Fruit fly (Drosophila melanogaster) whole organism, embryonic: ENCODE results near the gene CG33723.

ENCODE experiments used
- Antp ChIP-seq: fragments of 200-800 bp; sonication (Bioruptor generic); optimal IDR thresholded peaks from 3 replicates; lab custom pipeline; 2016; ENCODE audit warnings: missing biosample characterization, missing genetic modification characterization
- BtbVII ChIP-seq: fragments of 200-800 bp; sonication (Bioruptor generic); optimal IDR thresholded peaks from 3 replicates; lab custom pipeline; 2017; ENCODE audit warnings: missing biosample characterization, mild to moderate bottlenecking, missing genetic modification characterization
- CG10267 ChIP-seq: fragments of 200-800 bp; sonication (Bioruptor generic); optimal IDR thresholded peaks from 2 replicates; lab custom pipeline; 2018; ENCODE audit warnings: missing biosample characterization, mild to moderate bottlenecking, missing genetic modification characterization, moderate library complexity
- CG12391 ChIP-seq: fragments of 200-800 bp; sonication (Bioruptor generic); optimal IDR thresholded peaks from 3 replicates; lab custom pipeline; 2018; ENCODE audit warnings: missing biosample characterization, mild to moderate bottlenecking, missing genetic modification characterization, moderate library complexity
- CG12744 ChIP-seq: fragments of 200-800 bp; sonication (Bioruptor generic); optimal IDR thresholded peaks from 2 replicates; lab custom pipeline; 2016; ENCODE audit warnings: missing biosample characterization, missing genetic modification characterization
- CG13775 ChIP-seq: fragments of 200-800 bp; sonication (Bioruptor generic); optimal IDR thresholded peaks from 3 replicates; lab custom pipeline; 2017; ENCODE audit warnings: missing biosample characterization, mild to moderate bottlenecking, missing genetic modification characterization
- CG13894 ChIP-seq: fragments of 200-800 bp; sonication (Bioruptor generic); optimal IDR thresholded peaks from 3 replicates; lab custom pipeline; 2018; ENCODE audit warnings: missing biosample characterization, mild to moderate bottlenecking, missing genetic modification characterization, moderate library complexity
- CG14441 ChIP-seq: fragments of 200-800 bp; sonication (Bioruptor generic); IDR thresholded peaks from 2 replicates; pipeline ENCODE4 v1.3.6; 2022; ENCODE audit warnings: missing biosample characterization, missing genetic modification characterization
- CG15269 ChIP-seq: fragments of 200-800 bp; sonication (Bioruptor generic); optimal IDR thresholded peaks from 2 replicates; lab custom pipeline; 2018; ENCODE audit warnings: missing biosample characterization, mild to moderate bottlenecking, missing genetic modification characterization, moderate library complexity
- CG18476 ChIP-seq: fragments of 200-800 bp; sonication (Bioruptor generic); optimal IDR thresholded peaks from 2 replicates; lab custom pipeline; 2016; ENCODE audit warnings: missing biosample characterization, mild to moderate bottlenecking, missing genetic modification characterization
- CG2875 ChIP-seq: fragments of 200-800 bp; sonication (Bioruptor generic); optimal IDR thresholded peaks from 2 replicates; lab custom pipeline; 2017; ENCODE audit warnings: missing biosample characterization, mild to moderate bottlenecking, missing genetic modification characterization, missing genetic modification reagents
- CG4328 ChIP-seq: fragments of 200-800 bp; sonication (Bioruptor generic); optimal IDR thresholded peaks from 3 replicates; lab custom pipeline; 2017; ENCODE audit warnings: missing biosample characterization, missing genetic modification reagents, missing genetic modification characterization
- CG4404 ChIP-seq: fragments of 200-800 bp; sonication (Bioruptor generic); IDR thresholded peaks from 2 replicates; pipeline ENCODE4 v1.3.6; 2022; ENCODE audit warnings: missing biosample characterization, missing genetic modification characterization
- CG5953 ChIP-seq: fragments of 200-800 bp; sonication (Bioruptor generic); IDR thresholded peaks from 2 replicates; pipeline ENCODE4 v1.3.6; 2022; ENCODE audit warnings: missing biosample characterization, missing genetic modification characterization
- CG6791 ChIP-seq: fragments of 200-800 bp; sonication (Bioruptor generic); IDR thresholded peaks from 3 replicates; pipeline ENCODE4 v1.3.6; 2022; ENCODE audit warnings: missing biosample characterization, missing genetic modification characterization; ENCODE audit not compliant: partially characterized antibody
- CG7372 ChIP-seq: fragments of 200-800 bp; sonication (Bioruptor generic); IDR thresholded peaks from 2 replicates; pipeline ENCODE4 v1.3.6; 2022; ENCODE audit warnings: missing biosample characterization, missing genetic modification characterization
- CG7963 ChIP-seq: fragments of 200-800 bp; sonication (Bioruptor generic); IDR thresholded peaks from 3 replicates; pipeline ENCODE4 v1.3.6; 2022; ENCODE audit warnings: missing biosample characterization, missing genetic modification characterization; ENCODE audit not compliant: partially characterized antibody
- CG8281 ChIP-seq: fragments of 200-800 bp; sonication (Bioruptor generic); optimal IDR thresholded peaks from 2 replicates; lab custom pipeline; 2018; ENCODE audit warnings: missing biosample characterization, mild to moderate bottlenecking, missing genetic modification characterization, moderate library complexity
- CG8388 ChIP-seq: fragments of 200-800 bp; sonication (Bioruptor generic); optimal IDR thresholded peaks from 2 replicates; lab custom pipeline; 2019; ENCODE audit warnings: missing biosample characterization, mild to moderate bottlenecking, missing genetic modification characterization, moderate library complexity
- CG8924 ChIP-seq: fragments of 200-800 bp; optimal IDR thresholded peaks from 3 replicates; lab custom pipeline; 2019; ENCODE audit warnings: missing biosample characterization, mild to moderate bottlenecking, missing genetic modification characterization, moderate library complexity
- CG9797 ChIP-seq: fragments of 200-800 bp; sonication (Bioruptor generic); optimal IDR thresholded peaks from 3 replicates; lab custom pipeline; 2018; ENCODE audit warnings: missing biosample characterization, mild to moderate bottlenecking, missing genetic modification characterization
- D ChIP-seq, 2 experiments: fragments of 200-800 bp in 1 of 2; fragments of >200 bp in 1 of 2; sonication (Bioruptor generic) in 1 of 2; optimal IDR thresholded peaks; 2 replicates in 1 of 2; 3 replicates in 1 of 2; lab custom pipeline; 2017; ENCODE audit warnings: mild to moderate bottlenecking in 1 of 2, missing biosample characterization in 1 of 2, missing genetic modification characterization in 1 of 2, missing genetic modification reagents in 1 of 2
- Dad ChIP-seq: fragments of 200-800 bp; sonication (Bioruptor generic); optimal IDR thresholded peaks from 3 replicates; lab custom pipeline; 2016; ENCODE audit warnings: missing biosample characterization, missing genetic modification characterization
- Drgx ChIP-seq: fragments of 200-800 bp; sonication (Bioruptor generic); IDR thresholded peaks from 2 replicates; pipeline ENCODE4 v1.3.6; 2022; ENCODE audit warnings: missing biosample characterization, missing genetic modification characterization
- Ets65A ChIP-seq: fragments of 200-800 bp; sonication (Bioruptor generic); peaks from one replicate; lab custom pipeline; 2016; ENCODE audit warnings: missing biosample characterization, missing genetic modification characterization
- HLH3B ChIP-seq: fragments of 200-800 bp; sonication (Bioruptor generic); IDR thresholded peaks from 2 replicates; pipeline ENCODE4 v1.3.6; 2022; ENCODE audit warnings: missing biosample characterization, missing genetic modification characterization
- Hey ChIP-seq: fragments of 200-800 bp; sonication (Bioruptor generic); optimal IDR thresholded peaks from 3 replicates; lab custom pipeline; 2018; ENCODE audit warnings: missing biosample characterization, mild to moderate bottlenecking, missing genetic modification characterization
- Hr39 ChIP-seq: fragments of >200 bp; optimal IDR thresholded peaks from 2 replicates; lab custom pipeline; 2017
- Hr51 ChIP-seq, 2 experiments: fragments of 200-800 bp; sonication (Bioruptor generic); optimal IDR thresholded peaks; 2 replicates in 1 of 2; 3 replicates in 1 of 2; lab custom pipeline; 2016 to 2018; ENCODE audit warnings: missing biosample characterization in 2 of 2, missing genetic modification characterization in 2 of 2, mild to moderate bottlenecking in 1 of 2, moderate library complexity in 1 of 2
- Hr78 ChIP-seq, 2 experiments: fragments of 200-800 bp in 1 of 2; fragments of >200 bp in 1 of 2; sonication (Bioruptor generic) in 1 of 2; optimal IDR thresholded peaks; 2 replicates each; lab custom pipeline; 2017 to 2019; ENCODE audit warnings: missing biosample characterization in 2 of 2, missing genetic modification characterization in 2 of 2, mild to moderate bottlenecking in 1 of 2, moderate library complexity in 1 of 2
- Neu2 ChIP-seq: fragments of 200-800 bp; sonication (Bioruptor generic); optimal IDR thresholded peaks from 3 replicates; lab custom pipeline; 2016; ENCODE audit warnings: missing biosample characterization, missing genetic modification characterization, borderline replicate concordance
- Poxn ChIP-seq: fragments of 200-800 bp; sonication (Bioruptor generic); IDR thresholded peaks from 2 replicates; pipeline ENCODE4 v1.3.6; 2022; ENCODE audit warnings: missing biosample characterization, missing genetic modification characterization
- Rx ChIP-seq: fragments of 200-800 bp; sonication (Bioruptor generic); IDR thresholded peaks from 2 replicates; pipeline ENCODE4 v1.3.6; 2022; ENCODE audit warnings: missing biosample characterization, missing genetic modification characterization
- Sin3A ChIP-seq: fragments of >200 bp; optimal IDR thresholded peaks from 2 replicates; lab custom pipeline; 2018
- Xbp1 ChIP-seq: fragments of 200-800 bp; sonication (Bioruptor generic); optimal IDR thresholded peaks from 3 replicates; lab custom pipeline; 2016; ENCODE audit warnings: missing biosample characterization, mild to moderate bottlenecking, missing genetic modification characterization
- dmrt99B ChIP-seq: fragments of 200-800 bp; sonication (Bioruptor generic); optimal IDR thresholded peaks from 2 replicates; lab custom pipeline; 2018; ENCODE audit warnings: missing biosample characterization, mild to moderate bottlenecking, missing genetic modification characterization, moderate library complexity
- dpn ChIP-seq, 2 experiments: fragments of 200-800 bp; sonication (Bioruptor generic); optimal IDR thresholded peaks; 3 replicates each; lab custom pipeline; 2016; ENCODE audit warnings: missing biosample characterization in 2 of 2, missing genetic modification characterization in 2 of 2
- dysf ChIP-seq: fragments of 200-800 bp; sonication (Bioruptor generic); IDR thresholded peaks from 3 replicates; pipeline ENCODE4 v1.3.6; 2022; ENCODE audit warnings: missing biosample characterization, missing genetic modification characterization
- ems ChIP-seq: fragments of 200-800 bp; sonication (Bioruptor generic); optimal IDR thresholded peaks from 3 replicates; lab custom pipeline; 2016; ENCODE audit warnings: missing biosample characterization, missing genetic modification characterization
- hbn ChIP-seq: fragments of 200-800 bp; sonication (Bioruptor generic); IDR thresholded peaks from 2 replicates; pipeline ENCODE4 v1.3.6; 2022; ENCODE audit warnings: missing biosample characterization, missing genetic modification characterization; ENCODE audit not compliant: partially characterized antibody
- kah ChIP-seq: fragments of 200-800 bp; sonication (Bioruptor generic); optimal IDR thresholded peaks from 2 replicates; lab custom pipeline; 2018; ENCODE audit warnings: missing biosample characterization, mild to moderate bottlenecking, missing genetic modification characterization
- klu ChIP-seq: fragments of 200-800 bp; sonication (Bioruptor generic); IDR thresholded peaks from 2 replicates; pipeline ENCODE4 v1.3.6; 2022; ENCODE audit warnings: missing biosample characterization, missing genetic modification characterization
- prd ChIP-seq, 3 experiments: fragments of >200 bp in 2 of 3; fragments of 200-800 bp in 1 of 3; sonication (Bioruptor generic) in 1 of 3; optimal IDR thresholded peaks in 2 of 3; IDR thresholded peaks in 1 of 3; 2 replicates in 2 of 3; 3 replicates in 1 of 3; pipeline versions ENCODE4 v1.3.6 to Lab custom; 2017 to 2022; ENCODE audit warnings: missing biosample characterization in 1 of 3, missing genetic modification characterization in 1 of 3
- pros ChIP-seq: fragments of 200-800 bp; sonication (Bioruptor generic); optimal IDR thresholded peaks from 3 replicates; lab custom pipeline; 2019; ENCODE audit warnings: missing biosample characterization, mild to moderate bottlenecking, missing genetic modification characterization, moderate library complexity
- psq ChIP-seq: fragments of 200-800 bp; sonication (Bioruptor generic); optimal IDR thresholded peaks from 2 replicates; lab custom pipeline; 2017; ENCODE audit warnings: missing biosample characterization, missing genetic modification characterization
- scrt ChIP-seq: fragments of 200-800 bp; sonication (Bioruptor generic); optimal IDR thresholded peaks from 2 replicates; lab custom pipeline; 2018; ENCODE audit warnings: missing biosample characterization, mild to moderate bottlenecking, missing genetic modification characterization, moderate library complexity
- slbo ChIP-seq: fragments of 200-800 bp; sonication (Bioruptor generic); IDR thresholded peaks from 2 replicates; pipeline ENCODE4 v1.3.6; 2022; ENCODE audit warnings: missing biosample characterization, missing genetic modification characterization
- sob ChIP-seq: fragments of 200-800 bp; sonication (Bioruptor generic); IDR thresholded peaks from 2 replicates; pipeline ENCODE4 v1.3.6; 2022; ENCODE audit warnings: missing biosample characterization, missing genetic modification characterization
- sr ChIP-seq: fragments of 200-800 bp; sonication (Bioruptor generic); IDR thresholded peaks from 3 replicates; pipeline ENCODE4 v1.3.6; 2022; ENCODE audit warnings: missing biosample characterization, missing genetic modification characterization
- unc-4 ChIP-seq: fragments of 200-800 bp; sonication (Bioruptor generic); IDR thresholded peaks from 2 replicates; pipeline ENCODE4 v1.3.6; 2022; ENCODE audit warnings: missing biosample characterization, missing genetic modification characterization; ENCODE audit not compliant: partially characterized antibody

Gene CG33723

DNA sequence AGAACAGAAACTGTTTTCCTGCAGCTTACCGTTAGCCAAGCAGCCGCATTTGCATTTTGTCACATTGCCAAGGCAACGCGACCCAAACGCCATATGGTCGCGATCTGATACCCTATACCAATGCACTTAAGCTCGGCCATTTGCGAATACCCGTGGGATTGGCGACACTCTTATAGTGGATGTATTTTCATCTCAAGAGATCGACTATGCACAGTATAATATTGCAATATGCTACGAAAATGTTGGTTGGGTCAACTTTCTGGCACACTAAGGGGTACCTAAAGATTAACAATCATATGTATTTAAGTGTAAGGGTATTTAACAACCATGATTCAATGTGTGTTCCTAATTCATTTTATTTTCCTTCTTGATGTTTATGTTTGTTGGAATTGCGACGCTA, 2.3 kb downstream of the CG33723 start (continued):
- TF ChIP-seq CG13894: no peak
- 0 out of 2 replicates have a peak, but pooled peaks have one; percentile 20 for TF ChIP-seq CG7372 (GFP tag; lab: Robert Waterston, UW)
- no peak for TF ChIP-seq Sin3A (lab: Kevin White, UChicago)
- no peak for TF ChIP-seq hbn (GFP tag; lab: Robert Waterston, UW)
- TF ChIP-seq Hr78 (GFP tag; optimal IDR thresholded peaks at IDR 0.05; lab: Kevin White, UChicago): no peak
- TF ChIP-seq dpn (GFP tag; optimal IDR thresholded peaks at IDR 0.05; lab: Kevin White, UChicago): no peak
- peak; percentile 81 for TF ChIP-seq Ets65A (GFP tag; lab: Kevin White, UChicago)
- TF ChIP-seq Rx (GFP tag; lab: Robert Waterston, UW): no peak
- TF ChIP-seq CG8281 (tag; lab: Kevin White, UChicago): no peak
- no peak for TF ChIP-seq CG13775 (GFP tag; lab: Kevin White, UChicago)
- no peak for TF ChIP-seq CG12744 (GFP tag; lab: Kevin White, UChicago)
- TF ChIP-seq CG9797: no peak
- TF ChIP-seq Dad: no peak
- no peak for TF ChIP-seq Neu2 (GFP tag; lab: Kevin White, UChicago)
- TF ChIP-seq Hr39 (lab: Kevin White, UChicago): no peak
- TF ChIP-seq CG18476 (GFP tag; lab: Kevin White, UChicago): no peak
- 0 out of 2 replicates have a peak, but pooled peaks have one; percentile 31 for TF ChIP-seq Drgx
- no peak for TF ChIP-seq BtbVII (GFP tag; lab: Kevin White, UChicago)
- no peak for TF ChIP-seq CG4404 (GFP tag; lab: Robert Waterston, UW)
- no peak for TF ChIP-seq CG4328 (GFP tag; lab: Kevin White, UChicago)
- no peak for TF ChIP-seq klu
- TF ChIP-seq slbo (GFP tag; lab: Robert Waterston, UW): peak; percentile 51
- no peak for TF ChIP-seq CG5953 (GFP tag; lab: Robert Waterston, UW)
- no peak for TF ChIP-seq CG12391 (tag; lab: Kevin White, UChicago)
- TF ChIP-seq unc-4 (GFP tag; lab: Robert Waterston, UW): no peak
- no peak for TF ChIP-seq Poxn
- TF ChIP-seq dysf (GFP tag; lab: Robert Waterston, UW): no peak
- no peak for TF ChIP-seq pros (GFP tag; lab: Kevin White, UChicago)
- peak in 1 of 2 experiments; percentile 6 for TF ChIP-seq Hr51 (GFP tag; optimal IDR thresholded peaks at IDR 0.05; lab: Kevin White, UChicago)
- no peak for TF ChIP-seq CG14441
- TF ChIP-seq CG15269 (tag; lab: Kevin White, UChicago): peak; percentile 5
- no peak for TF ChIP-seq scrt
- TF ChIP-seq dmrt99B: peak; percentile 1
- no peak for TF ChIP-seq ems (GFP tag; lab: Kevin White, UChicago)
- TF ChIP-seq D (optimal IDR thresholded peaks at IDR 0.05; lab: Kevin White, UChicago): no peak
- no peak for TF ChIP-seq D (GFP tag; optimal IDR thresholded peaks at IDR 0.05; lab: Kevin White, UChicago)
- TF ChIP-seq CG10267 (tag; lab: Kevin White, UChicago): no peak
- no peak for TF ChIP-seq kah
- TF ChIP-seq HLH3B (GFP tag; lab: Robert Waterston, UW): 0 out of 2 replicates have a peak, but pooled peaks have one; percentile 19
- TF ChIP-seq sr (GFP tag; lab: Robert Waterston, UW): no peak
- TF ChIP-seq sob (GFP tag; lab: Robert Waterston, UW): no peak
- TF ChIP-seq CG8388 (GFP tag; lab: Kevin White, UChicago): no peak
- TF ChIP-seq prd (optimal IDR thresholded peaks at IDR 0.05; lab: Kevin White, UChicago): no peak
- TF ChIP-seq prd (GFP tag; IDR thresholded peaks at IDR 0.05; lab: Robert Waterston, UW): 0 out of 3 replicates have a peak, but pooled peaks have one; percentile 24
- TF ChIP-seq Hey (tag; lab: Kevin White, UChicago): no peak
- TF ChIP-seq CG6791 (GFP tag; lab: Robert Waterston, UW): no peak
- no peak for TF ChIP-seq psq (GFP tag; lab: Kevin White, UChicago)
- TF ChIP-seq CG8924 (tag; lab: Kevin White, UChicago): no peak
- TF ChIP-seq Antp (GFP tag; lab: Kevin White, UChicago): no peak
- no peak for TF ChIP-seq CG7963 (GFP tag; lab: Robert Waterston, UW)
- TF ChIP-seq CG2875 (GFP tag; lab: Kevin White, UChicago): no peak
- TF ChIP-seq Xbp1: no peak
